Fruit fly (Drosophila melanogaster): Measurements from ENCODE around the gene CG3061.

Gene CG3061

DNA sequence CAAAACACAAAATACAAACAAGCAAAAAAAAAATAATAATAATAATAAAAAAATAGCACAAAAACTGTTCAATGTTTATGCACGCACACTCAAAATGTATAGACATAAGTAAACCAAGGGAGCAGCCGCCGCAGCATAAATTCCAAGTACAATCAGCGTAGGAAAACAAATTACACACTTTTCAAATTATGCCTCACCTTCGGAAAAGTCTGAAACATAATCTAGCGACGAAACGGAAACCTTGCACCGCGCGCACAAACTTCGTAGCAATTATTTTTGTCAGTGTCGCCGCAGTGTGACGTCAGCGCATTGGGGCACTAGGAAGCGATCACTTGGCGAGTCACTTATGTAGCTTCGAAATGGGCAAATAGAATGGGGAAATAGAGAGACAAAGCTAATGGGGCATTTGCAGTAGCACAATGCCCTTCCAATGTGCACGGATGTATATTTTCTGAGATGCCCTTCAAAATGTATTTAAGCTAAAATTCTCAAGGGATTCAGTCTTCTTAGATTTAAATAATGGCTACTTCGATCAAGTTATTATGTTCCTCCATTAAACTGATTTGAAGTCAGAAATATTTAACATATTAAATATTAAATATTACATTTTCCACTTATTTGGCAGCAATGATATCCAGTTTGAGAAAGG lies 15.3 kb upstream of the CG3061 start:
- TF ChIP-seq sima (GFP tag; optimal IDR thresholded peaks at IDR 0.05) = no peak
- peak; percentile 29 for TF ChIP-seq CG4854 (GFP tag; optimal IDR thresholded peaks at IDR 0.05)
- TF ChIP-seq gt (GFP tag; IDR thresholded peaks at IDR 0.05) = no peak
- TF ChIP-seq ac (GFP tag; optimal IDR thresholded peaks at IDR 0.05) = no peak
- peak; percentile 33 for TF ChIP-seq MTF-1 (GFP tag; optimal IDR thresholded peaks at IDR 0.05; ENCODE audit: borderline replicate concordance)
- peak; percentile 27; the same call in 1 of the 2 replicates for TF ChIP-seq CG7372 (GFP tag; IDR thresholded peaks at IDR 0.05)
- TF ChIP-seq CrebB (tag; optimal IDR thresholded peaks at IDR 0.05) = no peak
- peak; percentile 61 for TF ChIP-seq CG17385 (GFP tag; optimal IDR thresholded peaks at IDR 0.05)
- TF ChIP-seq CG4360 (GFP tag; IDR thresholded peaks at IDR 0.05) = 0 out of 2 replicates have a peak, but pooled peaks have one; percentile 9
- TF ChIP-seq TFAM (GFP tag; optimal IDR thresholded peaks at IDR 0.05) = no peak
- TF ChIP-seq CG6683 (GFP tag; optimal IDR thresholded peaks at IDR 0.05) = peak; percentile 17
- TF ChIP-seq CG9932 (GFP tag; IDR thresholded peaks at IDR 0.05) = peak; percentile 16; the same call in 1 of the 2 replicates
- no peak for TF ChIP-seq Taf1 (GFP tag; IDR thresholded peaks at IDR 0.05)
- no peak for TF ChIP-seq Trl (optimal IDR thresholded peaks at IDR 0.05)
- TF ChIP-seq Trl (GFP tag; optimal IDR thresholded peaks at IDR 0.05) = peak; percentile 75
- 0 out of 2 replicates have a peak, but pooled peaks have one; percentile 30 for TF ChIP-seq gsb (GFP tag; IDR thresholded peaks at IDR 0.05)
- no peak for TF ChIP-seq nom (GFP tag; optimal IDR thresholded peaks at IDR 0.05)
- TF ChIP-seq Oli (tag; optimal IDR thresholded peaks at IDR 0.05) = peak; percentile 68
- peak; percentile 60; the same call in 1 of the 2 replicates for TF ChIP-seq vvl (GFP tag; IDR thresholded peaks at IDR 0.05)
- TF ChIP-seq HmgZ (tag; optimal IDR thresholded peaks at IDR 0.05) = peak; percentile 19
- TF ChIP-seq CG43689 (GFP tag; IDR thresholded peaks at IDR 0.05) = peak; percentile 69
- TF ChIP-seq CG16863 (GFP tag; optimal IDR thresholded peaks at IDR 0.05) = peak; percentile 64
- TF ChIP-seq fu2 (GFP tag; optimal IDR thresholded peaks at IDR 0.05) = peak; percentile 48
- TF ChIP-seq CG15479 (GFP tag; optimal IDR thresholded peaks at IDR 0.05) = no peak
- peak; percentile 66 for TF ChIP-seq CG18599 (GFP tag; optimal IDR thresholded peaks at IDR 0.05)
- TF ChIP-seq Drgx (GFP tag; IDR thresholded peaks at IDR 0.05) = peak; percentile 64
- peak; percentile 43; the same call in 1 of the 3 replicates for TF ChIP-seq Aef1 (GFP tag; IDR thresholded peaks at IDR 0.05)
- no peak for TF ChIP-seq Bgb (GFP tag; IDR thresholded peaks at IDR 0.05; ENCODE audit: partially characterized antibody)
- no peak for TF ChIP-seq CG11560 (tag; IDR thresholded peaks at IDR 0.05)
- TF ChIP-seq CG11695 (GFP tag; IDR thresholded peaks at IDR 0.05) = peak; percentile 77; the same call in 2 of the 3 replicates
- peak; percentile 47 for TF ChIP-seq tin (GFP tag; optimal IDR thresholded peaks at IDR 0.05)
- TF ChIP-seq Atf-2 (GFP tag; optimal IDR thresholded peaks at IDR 0.05) = peak; percentile 27
- TF ChIP-seq Ets97D (GFP tag; optimal IDR thresholded peaks at IDR 0.05) = no peak
- TF ChIP-seq CG10654 (GFP tag; optimal IDR thresholded peaks at IDR 0.05) = peak; percentile 40
- no peak for TF ChIP-seq CG6654 (GFP tag; optimal IDR thresholded peaks at IDR 0.05)
- no peak for TF ChIP-seq crol (GFP tag; IDR thresholded peaks at IDR 0.05)
- peak; percentile 79 for TF ChIP-seq Atf3 (GFP tag; optimal IDR thresholded peaks at IDR 0.05)
- no peak for TF ChIP-seq CG1024 (GFP tag; IDR thresholded peaks at IDR 0.05)
- TF ChIP-seq CG1233 (GFP tag; optimal IDR thresholded peaks at IDR 0.05) = peak; percentile 49
- TF ChIP-seq gce (GFP tag; IDR thresholded peaks at IDR 0.05) = peak; percentile 33; the same call in 1 of the 3 replicates
- no peak for TF ChIP-seq h (optimal IDR thresholded peaks at IDR 0.05)
- no peak for TF ChIP-seq HmgD (GFP tag; optimal IDR thresholded peaks at IDR 0.05)
- peak; percentile 28 for TF ChIP-seq jumu (GFP tag; optimal IDR thresholded peaks at IDR 0.05)
- TF ChIP-seq Fer1 (GFP tag; optimal IDR thresholded peaks at IDR 0.05) = peak; percentile 73
- TF ChIP-seq ato (GFP tag; IDR thresholded peaks at IDR 0.05; ENCODE audit: partially characterized antibody) = no peak
- TF ChIP-seq Dll (GFP tag; IDR thresholded peaks at IDR 0.05; ENCODE audit: partially characterized antibody) = no peak
- no peak for TF ChIP-seq CG30020 (tag; optimal IDR thresholded peaks at IDR 0.05)
- TF ChIP-seq CG9727 (GFP tag; optimal IDR thresholded peaks at IDR 0.05) = peak; percentile 61
- no peak for TF ChIP-seq CG34224 (GFP tag; IDR thresholded peaks at IDR 0.05; ENCODE audit: partially characterized antibody)
- TF ChIP-seq MESR4 (GFP tag; optimal IDR thresholded peaks at IDR 0.05) = no peak
